Fruit fly (Drosophila melanogaster) whole organism, prepupa: Measurements from ENCODE around the gene Det.
A peak's percentile ranks its signal among the peaks of the same experiment; 100 is the strongest.

Source experiments
- CG10669 ChIP-seq: fragments of 200-800 bp; sonication (Bioruptor generic); optimal IDR thresholded peaks from 3 replicates; lab custom pipeline; 2018; ENCODE audit warnings: missing biosample characterization, mild to moderate bottlenecking, missing genetic modification characterization, moderate library complexity
- CG1621 ChIP-seq: fragments of 200-800 bp; sonication (Bioruptor generic); optimal IDR thresholded peaks from 3 replicates; lab custom pipeline; 2018; ENCODE audit warnings: missing biosample characterization, mild to moderate bottlenecking, missing genetic modification characterization
- CG3032 ChIP-seq: fragments of 200-800 bp; optimal IDR thresholded peaks from 2 replicates; lab custom pipeline; 2019; ENCODE audit warnings: missing biosample characterization, mild to moderate bottlenecking, missing genetic modification characterization, moderate library complexity
- CG31627 ChIP-seq: fragments of 200-800 bp; sonication (Bioruptor generic); optimal IDR thresholded peaks from 3 replicates; lab custom pipeline; 2016; ENCODE audit warnings: missing biosample characterization, missing genetic modification characterization
- CG34406 ChIP-seq: fragments of 200-800 bp; sonication (Bioruptor generic); optimal IDR thresholded peaks from 3 replicates; lab custom pipeline; 2016; ENCODE audit warnings: missing biosample characterization, missing genetic modification characterization
- CG6163 ChIP-seq: fragments of 200-800 bp; sonication (Bioruptor generic); IDR thresholded peaks from 3 replicates; pipeline ENCODE4 v1.3.6; 2022; ENCODE audit warnings: missing biosample characterization, missing genetic modification characterization
- CG6808 ChIP-seq: fragments of 200-800 bp; sonication (Bioruptor generic); optimal IDR thresholded peaks from 3 replicates; lab custom pipeline; 2017; ENCODE audit warnings: missing biosample characterization, missing genetic modification characterization, mild to moderate bottlenecking, moderate library complexity, missing genetic modification reagents
- CG7368 ChIP-seq: fragments of 200-800 bp; sonication (Bioruptor generic); optimal IDR thresholded peaks from 3 replicates; lab custom pipeline; 2016; ENCODE audit warnings: missing biosample characterization, missing genetic modification characterization
- CG8319 ChIP-seq: fragments of 200-800 bp; sonication (Bioruptor generic); optimal IDR thresholded peaks from 3 replicates; lab custom pipeline; 2016; ENCODE audit warnings: missing biosample characterization, missing genetic modification characterization
- Eip78C ChIP-seq: fragments of 200-800 bp; sonication (Bioruptor generic); peaks from one replicate; lab custom pipeline; 2016; ENCODE audit warnings: missing biosample characterization, missing genetic modification characterization
- Eip93F ChIP-seq: fragments of 200-800 bp; sonication (Bioruptor generic); optimal IDR thresholded peaks from 2 replicates; lab custom pipeline; 2016; ENCODE audit warnings: missing biosample characterization, mild to moderate bottlenecking, missing genetic modification characterization
- Ets96B ChIP-seq: fragments of 200-800 bp; optimal IDR thresholded peaks from 2 replicates; lab custom pipeline; 2019; ENCODE audit warnings: missing biosample characterization, mild to moderate bottlenecking, missing genetic modification characterization, moderate library complexity
- Met ChIP-seq: fragments of 200-800 bp; sonication (Bioruptor generic); optimal IDR thresholded peaks from 3 replicates; lab custom pipeline; 2016; ENCODE audit warnings: missing biosample characterization, missing genetic modification characterization
- OdsH ChIP-seq: fragments of 200-800 bp; sonication (Bioruptor generic); optimal IDR thresholded peaks from 3 replicates; lab custom pipeline; 2016; ENCODE audit warnings: missing biosample characterization, missing genetic modification characterization
- Smox ChIP-seq: fragments of 200-800 bp; sonication (Bioruptor generic); optimal IDR thresholded peaks from 3 replicates; lab custom pipeline; 2016; ENCODE audit warnings: missing biosample characterization, missing genetic modification characterization
- dsx ChIP-seq: fragments of 200-800 bp; optimal IDR thresholded peaks from 3 replicates; lab custom pipeline; 2019; ENCODE audit warnings: missing biosample characterization, mild to moderate bottlenecking, missing genetic modification characterization, moderate library complexity; ENCODE audit not compliant: poor library complexity, severe bottlenecking
- eg ChIP-seq: fragments of 200-800 bp; sonication (Bioruptor generic); IDR thresholded peaks from 3 replicates; pipeline ENCODE4 v1.3.6; 2022; ENCODE audit warnings: missing biosample characterization, missing genetic modification characterization
- fd59A ChIP-seq: fragments of 200-800 bp; sonication (Bioruptor generic); optimal IDR thresholded peaks from 2 replicates; lab custom pipeline; 2017; ENCODE audit warnings: missing biosample characterization, mild to moderate bottlenecking, missing genetic modification characterization, missing genetic modification reagents
- fd85E ChIP-seq: fragments of 200-800 bp; sonication (Bioruptor generic); optimal IDR thresholded peaks from 3 replicates; lab custom pipeline; 2016; ENCODE audit warnings: missing biosample characterization, missing genetic modification characterization
- fkh ChIP-seq: fragments of 200-800 bp; sonication (Bioruptor generic); optimal IDR thresholded peaks from 3 replicates; lab custom pipeline; 2017; ENCODE audit warnings: missing biosample characterization, mild to moderate bottlenecking, missing genetic modification characterization, moderate library complexity
- lz ChIP-seq: fragments of 200-800 bp; sonication (Bioruptor generic); optimal IDR thresholded peaks from 3 replicates; lab custom pipeline; 2016; ENCODE audit warnings: missing biosample characterization, missing genetic modification characterization
- net ChIP-seq: fragments of 200-800 bp; sonication (Bioruptor generic); optimal IDR thresholded peaks from 3 replicates; lab custom pipeline; 2016; ENCODE audit warnings: missing biosample characterization, missing genetic modification characterization
- pdm3 ChIP-seq: fragments of 200-800 bp; sonication (Bioruptor generic); optimal IDR thresholded peaks from 3 replicates; lab custom pipeline; 2016; ENCODE audit warnings: missing biosample characterization, missing genetic modification characterization
- salr ChIP-seq, 2 experiments: fragments of 200-800 bp; sonication (Bioruptor generic); optimal IDR thresholded peaks; 3 replicates each; lab custom pipeline; 2016 to 2018; ENCODE audit warnings: missing biosample characterization in 2 of 2, missing genetic modification characterization in 2 of 2, mild to moderate bottlenecking in 1 of 2
- spab ChIP-seq: fragments of 200-800 bp; sonication (Bioruptor generic); optimal IDR thresholded peaks from 2 replicates; lab custom pipeline; 2017; ENCODE audit warnings: missing biosample characterization, mild to moderate bottlenecking, missing genetic modification characterization, missing genetic modification reagents
- svp ChIP-seq: fragments of 200-800 bp; sonication (Bioruptor generic); peaks from one replicate; lab custom pipeline; 2016; ENCODE audit warnings: missing biosample characterization, missing genetic modification characterization
- topi ChIP-seq: fragments of 200-800 bp; sonication (Bioruptor generic); optimal IDR thresholded peaks from 3 replicates; lab custom pipeline; 2016; ENCODE audit warnings: missing biosample characterization, missing genetic modification characterization
- vri ChIP-seq: fragments of 200-800 bp; sonication (Bioruptor generic); optimal IDR thresholded peaks from 3 replicates; lab custom pipeline; 2016; ENCODE audit warnings: missing biosample characterization, mild to moderate bottlenecking, missing genetic modification characterization

The Det gene

DNA sequence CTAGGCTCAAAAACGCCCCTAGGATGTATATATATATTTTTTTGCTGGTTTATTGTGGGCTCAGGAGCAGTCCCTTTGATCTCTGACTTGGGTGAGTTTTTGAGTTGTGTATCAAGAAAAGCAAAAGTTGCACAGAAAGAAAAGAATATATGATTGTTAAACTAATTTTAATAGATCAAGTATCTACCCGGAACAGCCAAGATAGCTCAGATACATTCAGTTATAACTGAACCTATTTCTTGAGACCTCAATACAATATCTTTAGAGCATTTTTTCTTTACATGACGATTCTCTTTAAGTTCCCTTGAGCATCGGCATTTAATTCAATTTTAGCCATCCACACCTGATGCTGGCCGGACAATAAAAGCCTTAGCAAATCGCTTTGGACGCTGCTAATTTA is 44.2 kb downstream of the Det start:
- TF ChIP-seq spab (peak; percentile 23), Smox (no peak), svp (GFP tag; lab: Kevin White, UChicago) (peak; percentile 1), salr (GFP tag; optimal IDR thresholded peaks at IDR 0.05; lab: Kevin White, UChicago) (peak in 1 of 2 experiments; percentile 15), CG6808 (GFP tag; lab: Kevin White, UChicago) (peak; percentile 30), net (no peak), Eip93F (GFP tag; lab: Kevin White, UChicago) (no peak), CG34406 (GFP tag; lab: Kevin White, UChicago) (no peak), CG8319 (no peak), topi (GFP tag; lab: Kevin White, UChicago) (no peak), CG10669 (GFP tag; lab: Kevin White, UChicago) (peak; percentile 36), Ets96B (tag; lab: Kevin White, UChicago) (peak; percentile 31), CG7368 (GFP tag; lab: Kevin White, UChicago) (no peak), OdsH (GFP tag; lab: Kevin White, UChicago) (peak; percentile 0), CG31627 (GFP tag; lab: Kevin White, UChicago) (no peak), CG1621 (tag; lab: Kevin White, UChicago) (peak; percentile 30), Eip78C (GFP tag; lab: Kevin White, UChicago) (peak; percentile 52), eg (GFP tag; lab: Robert Waterston, UW) (no peak), CG3032 (tag; lab: Kevin White, UChicago) (peak; percentile 45), vri (GFP tag; lab: Kevin White, UChicago) (no peak), dsx (peak; percentile 46), lz (no peak)

DNA sequence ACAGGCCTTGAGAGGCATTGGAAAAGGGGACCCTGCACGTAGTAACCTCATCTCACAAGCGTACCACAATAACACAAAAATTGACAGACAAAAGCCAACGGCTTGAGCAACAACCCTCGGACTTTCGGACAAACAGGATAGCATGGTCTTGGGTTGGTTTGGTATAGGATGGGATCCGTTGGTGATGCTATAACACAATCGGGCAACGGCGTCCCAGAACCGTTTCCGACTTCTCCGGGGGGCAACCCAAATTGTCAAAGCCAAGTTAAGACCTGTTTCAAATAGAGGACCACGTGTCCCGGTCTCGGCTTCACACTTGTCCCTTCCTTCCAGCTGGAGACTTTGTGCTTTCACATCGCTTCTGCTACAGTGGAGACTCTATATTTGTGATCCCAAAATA is 48.1 kb downstream of the Det start:
- no peak for TF ChIP-seq CG31627 (GFP tag; lab: Kevin White, UChicago)
- no peak for TF ChIP-seq pdm3 (GFP tag; lab: Kevin White, UChicago)
- no peak for TF ChIP-seq fd59A (GFP tag; lab: Kevin White, UChicago)
- TF ChIP-seq fd85E, result no peak
- no peak for TF ChIP-seq CG6163
- no peak for TF ChIP-seq Met (GFP tag; lab: Kevin White, UChicago)
- no peak for TF ChIP-seq fkh (GFP tag; lab: Kevin White, UChicago)
- no peak for TF ChIP-seq eg (GFP tag; lab: Robert Waterston, UW)
- TF ChIP-seq CG10669 (GFP tag; lab: Kevin White, UChicago), result no peak
- TF ChIP-seq dsx, result no peak
- no peak for TF ChIP-seq Eip93F (GFP tag; lab: Kevin White, UChicago)
